Worm (Caenorhabditis elegans) whole organism, L1 larva: ENCODE data around the gene ZK512.2.

Source experiments
- C04F5.9 ChIP-seq: sonication (generic microtip); optimal IDR thresholded peaks from 2 replicates; lab custom pipeline; 2016; ENCODE audit warnings: missing genetic modification characterization, missing compliant biosample characterization
- F16B12.6 ChIP-seq: fragments of 150-350 bp; optimal IDR thresholded peaks from 2 replicates; lab custom pipeline; 2014; ENCODE audit warnings: missing biosample characterization, missing genetic modification characterization
- Y116A8C.19 ChIP-seq: sonication (generic microtip); optimal IDR thresholded peaks from 2 replicates; lab custom pipeline; 2016; ENCODE audit warnings: missing compliant biosample characterization, missing genetic modification characterization, borderline replicate concordance
- aly-2 ChIP-seq: fragments of 150-350 bp; optimal IDR thresholded peaks from 2 replicates; lab custom pipeline; 2014; ENCODE audit warnings: missing biosample characterization, missing genetic modification characterization
- blmp-1 ChIP-seq: fragments of 150-350 bp; optimal IDR thresholded peaks from 2 replicates; lab custom pipeline; 2014; ENCODE audit warnings: missing biosample characterization, missing genetic modification characterization
- ceh-63 ChIP-seq: fragments of 200-800 bp; sonication (Bioruptor generic); optimal IDR thresholded peaks from 2 replicates; lab custom pipeline; 2018; ENCODE audit warnings: mild to moderate bottlenecking, missing genetic modification characterization, missing compliant biosample characterization
- ceh-82 ChIP-seq, 3 experiments: fragments of 150-350 bp in 1 of 3; sonication (generic microtip) in 2 of 3; optimal IDR thresholded peaks; 2 replicates each; lab custom pipeline; 2014 to 2017; ENCODE audit warnings: missing biosample characterization in 3 of 3, missing genetic modification characterization in 3 of 3
- ceh-88 ChIP-seq: fragments of 200-800 bp; sonication (Bioruptor generic); IDR thresholded peaks from 2 replicates; pipeline ENCODE4 v1.3.6; 2022; ENCODE audit warnings: missing genetic modification characterization, missing compliant biosample characterization
- ces-1 ChIP-seq: fragments of 150-350 bp; optimal IDR thresholded peaks from 2 replicates; lab custom pipeline; 2014; ENCODE audit warnings: missing biosample characterization, missing genetic modification reagents, missing genetic modification characterization
- dsc-1 ChIP-seq: sonication (generic microtip); optimal IDR thresholded peaks from 2 replicates; lab custom pipeline; 2016; ENCODE audit warnings: mild to moderate bottlenecking, missing genetic modification characterization, missing compliant biosample characterization
- efl-1 ChIP-seq, 4 experiments: fragments of 150-350 bp; optimal IDR thresholded peaks in 3 of 4; peaks in 1 of 4; 1 replicate in 1 of 4; 2 replicates in 3 of 4; lab custom pipeline; 2014; ENCODE audit warnings: missing biosample characterization in 2 of 4, missing genetic modification characterization in 2 of 4, missing genetic modification reagents in 2 of 4
- egl-27 ChIP-seq, 2 experiments: fragments of 150-350 bp in 1 of 2; sonication (generic microtip); optimal IDR thresholded peaks; 3 replicates each; lab custom pipeline; 2017 to 2018; ENCODE audit warnings: missing biosample characterization in 2 of 2, missing genetic modification characterization in 2 of 2, missing genetic modification reagents in 2 of 2
- elt-2 ChIP-seq: sonication (generic microtip); optimal IDR thresholded peaks from 2 replicates; lab custom pipeline; 2016; ENCODE audit warnings: missing genetic modification characterization, mild to moderate bottlenecking, inconsistent platforms, missing compliant biosample characterization, missing genetic modification reagents
- elt-3 ChIP-seq, 6 experiments: fragments of 150-350 bp in 1 of 6; sonication (generic microtip); optimal IDR thresholded peaks; 2 replicates each; lab custom pipeline; 2017 to 2018; ENCODE audit warnings: missing biosample characterization in 6 of 6, missing genetic modification characterization in 6 of 6, inconsistent platforms in 1 of 6
- ets-5 ChIP-seq: fragments of 200-800 bp; sonication (Bioruptor generic); IDR thresholded peaks from 2 replicates; pipeline ENCODE4 v1.3.6; 2022; ENCODE audit warnings: missing genetic modification characterization, missing compliant biosample characterization
- fkh-10 ChIP-seq: sonication (generic microtip); optimal IDR thresholded peaks from 2 replicates; lab custom pipeline; 2017; ENCODE audit warnings: missing biosample characterization, missing genetic modification reagents, missing genetic modification characterization
- fkh-4 ChIP-seq: sonication (generic microtip); optimal IDR thresholded peaks from 2 replicates; lab custom pipeline; 2016; ENCODE audit warnings: missing compliant biosample characterization, missing genetic modification characterization, borderline replicate concordance
- fkh-8 ChIP-seq: sonication (generic microtip); optimal IDR thresholded peaks from 2 replicates; lab custom pipeline; 2016; ENCODE audit warnings: mild to moderate bottlenecking, missing genetic modification characterization, missing compliant biosample characterization
- fos-1 ChIP-seq: fragments of 150-350 bp; optimal IDR thresholded peaks from 2 replicates; lab custom pipeline; 2014; ENCODE audit warnings: missing biosample characterization, missing genetic modification characterization
- grh-1 ChIP-seq: fragments of 200-800 bp; sonication (Bioruptor generic); IDR thresholded peaks from 2 replicates; pipeline ENCODE4 v1.3.6; 2022; ENCODE audit warnings: missing genetic modification reagents, missing genetic modification characterization, missing compliant biosample characterization
- hlh-17 ChIP-seq: fragments of 200-800 bp; sonication (Bioruptor generic); optimal IDR thresholded peaks from 2 replicates; lab custom pipeline; 2018; ENCODE audit warnings: missing genetic modification characterization, mild to moderate bottlenecking, missing compliant biosample characterization, moderate library complexity, borderline replicate concordance
- hlh-4 ChIP-seq: sonication (generic microtip); optimal IDR thresholded peaks from 2 replicates; lab custom pipeline; 2016; ENCODE audit warnings: mild to moderate bottlenecking, missing genetic modification characterization, missing compliant biosample characterization
- isw-1 ChIP-seq: fragments of 200-800 bp; sonication (Bioruptor generic); IDR thresholded peaks from 2 replicates; pipeline ENCODE4 v1.3.6; 2022; ENCODE audit warnings: missing genetic modification characterization, missing compliant biosample characterization
- lin-14 ChIP-seq: fragments of 200-800 bp; sonication (Bioruptor generic); optimal IDR thresholded peaks from 2 replicates; lab custom pipeline; 2018; ENCODE audit warnings: mild to moderate bottlenecking, missing genetic modification characterization, moderate library complexity, missing compliant biosample characterization
- lin-39 ChIP-seq: fragments of 150-350 bp; optimal IDR thresholded peaks from 2 replicates; lab custom pipeline; 2014; ENCODE audit warnings: missing biosample characterization, missing genetic modification reagents, missing genetic modification characterization
- mab-9 ChIP-seq: fragments of 200-800 bp; sonication (Bioruptor generic); IDR thresholded peaks from 2 replicates; pipeline ENCODE4 v1.3.6; 2022; ENCODE audit warnings: missing genetic modification reagents, missing genetic modification characterization, missing compliant biosample characterization
- mdl-1 ChIP-seq, 2 experiments: fragments of 150-350 bp; optimal IDR thresholded peaks; 2 replicates each; lab custom pipeline; 2014 to 2017; ENCODE audit warnings: missing biosample characterization in 2 of 2, missing genetic modification characterization in 2 of 2, inconsistent platforms in 1 of 2
- nhr-20 ChIP-seq: sonication (generic microtip); optimal IDR thresholded peaks from 2 replicates; lab custom pipeline; 2016; ENCODE audit warnings: mild to moderate bottlenecking, missing genetic modification characterization, missing compliant biosample characterization
- nhr-28 ChIP-seq: fragments of 150-350 bp; optimal IDR thresholded peaks from 2 replicates; lab custom pipeline; 2014; ENCODE audit warnings: missing biosample characterization, missing genetic modification characterization
- nhr-76 ChIP-seq: sonication (generic microtip); optimal IDR thresholded peaks from 2 replicates; lab custom pipeline; 2017; ENCODE audit warnings: missing biosample characterization, missing genetic modification characterization
- nhr-77 ChIP-seq: fragments of 150-350 bp; optimal IDR thresholded peaks from 2 replicates; lab custom pipeline; 2014; ENCODE audit warnings: missing biosample characterization, missing genetic modification characterization
- nhr-85 ChIP-seq: sonication (generic microtip); peaks from one replicate; lab custom pipeline; 2016; ENCODE audit warnings: missing genetic modification characterization, inconsistent platforms, missing compliant biosample characterization
- nhr-90 ChIP-seq: sonication (generic microtip); optimal IDR thresholded peaks from 2 replicates; lab custom pipeline; 2016; ENCODE audit warnings: mild to moderate bottlenecking, missing genetic modification characterization, missing compliant biosample characterization; ENCODE audit not compliant: poor library complexity
- pag-3 ChIP-seq: sonication (generic microtip); optimal IDR thresholded peaks from 2 replicates; lab custom pipeline; 2017; ENCODE audit warnings: missing genetic modification characterization, mild to moderate bottlenecking, missing compliant biosample characterization, antibody characterized with exemption, borderline replicate concordance; ENCODE audit not compliant: insufficient read depth
- pax-3 ChIP-seq: fragments of 200-800 bp; sonication (Bioruptor generic); optimal IDR thresholded peaks from 2 replicates; lab custom pipeline; 2018; ENCODE audit warnings: mild to moderate bottlenecking, missing genetic modification characterization, moderate library complexity, missing compliant biosample characterization
- rnt-1 ChIP-seq: sonication (generic microtip); optimal IDR thresholded peaks from 2 replicates; lab custom pipeline; 2016; ENCODE audit warnings: mild to moderate bottlenecking, missing genetic modification characterization, moderate library complexity, missing compliant biosample characterization
- skn-1 ChIP-seq: fragments of 150-350 bp; optimal IDR thresholded peaks from 2 replicates; lab custom pipeline; 2014; ENCODE audit warnings: missing biosample characterization, missing genetic modification characterization
- snu-23 ChIP-seq: sonication (generic microtip); optimal IDR thresholded peaks from 2 replicates; lab custom pipeline; 2016; ENCODE audit warnings: missing genetic modification characterization, missing compliant biosample characterization
- sox-4 ChIP-seq: sonication (generic microtip); optimal IDR thresholded peaks from 2 replicates; lab custom pipeline; 2016; ENCODE audit warnings: missing genetic modification characterization, missing compliant biosample characterization
- sptf-1 ChIP-seq: fragments of 150-350 bp; optimal IDR thresholded peaks from 2 replicates; lab custom pipeline; 2014; ENCODE audit warnings: missing biosample characterization, missing genetic modification characterization
- sup-37 ChIP-seq: fragments of 200-800 bp; sonication (Bioruptor generic); optimal IDR thresholded peaks from 2 replicates; lab custom pipeline; 2018; ENCODE audit warnings: mild to moderate bottlenecking, missing genetic modification characterization, missing compliant biosample characterization
- swsn-7 ChIP-seq: sonication (generic microtip); optimal IDR thresholded peaks from 2 replicates; lab custom pipeline; 2016; ENCODE audit warnings: missing genetic modification characterization, missing compliant biosample characterization
- unc-62 ChIP-seq: fragments of 150-350 bp; optimal IDR thresholded peaks from 2 replicates; lab custom pipeline; 2014; ENCODE audit warnings: missing biosample characterization, missing genetic modification reagents, missing genetic modification characterization
- unc-98 ChIP-seq: fragments of 200-800 bp; sonication (Bioruptor generic); IDR thresholded peaks from 2 replicates; pipeline ENCODE4 v1.3.6; 2022; ENCODE audit warnings: missing genetic modification characterization, missing compliant biosample characterization
- xbp-1 ChIP-seq: sonication (generic microtip); optimal IDR thresholded peaks from 2 replicates; lab custom pipeline; 2016; ENCODE audit warnings: missing genetic modification characterization, missing compliant biosample characterization
- zag-1 ChIP-seq: fragments of 150-350 bp; optimal IDR thresholded peaks from 2 replicates; lab custom pipeline; 2014; ENCODE audit warnings: missing biosample characterization, missing genetic modification characterization
- ztf-4 ChIP-seq: fragments of 150-350 bp; optimal IDR thresholded peaks from 2 replicates; lab custom pipeline; 2014; ENCODE audit warnings: missing biosample characterization, missing genetic modification characterization

The ZK512.2 gene

ce11 chrIII:9109172-9109571 is 35.4 kb downstream of the ZK512.2 start, which contains the start of gene cya-1:
Gene cya-1, minus strand, starts transcription at chrIII:9109272.
- TF ChIP-seq xbp-1 (no peak), unc-98 (GFP tag; lab: Robert Waterston, UW) (no peak), hlh-4 (tag; lab: Kevin White, UChicago) (no peak), nhr-20 (tag; lab: Kevin White, UChicago) (no peak), dsc-1 (no peak), snu-23 (no peak), F16B12.6 (no peak), egl-27 (tag; optimal IDR thresholded peaks at IDR 0.05; lab: Kevin White, UChicago) (no peak), nhr-90 (tag; lab: Kevin White, UChicago) (no peak), skn-1 (no peak), nhr-76 (tag; lab: Kevin White, UChicago) (no peak), fos-1 (no peak), nhr-28 (tag; lab: Kevin White, UChicago) (no peak), blmp-1 (tag; lab: Kevin White, UChicago) (no peak), mab-9 (no peak), ceh-88 (GFP tag; lab: Robert Waterston, UW) (no peak), elt-2 (tag; lab: Kevin White, UChicago) (no peak), swsn-7 (no peak), mdl-1 (tag; optimal IDR thresholded peaks at IDR 0.05; lab: Kevin White, UChicago) (no peak), C04F5.9 (tag; lab: Kevin White, UChicago) (no peak)
- TF ChIP-seq, all 84 proteins: peak for 0

ce11 chrIII:9105653-9106052 is 38.9 kb downstream of the ZK512.2 start:
- peak; percentile 6 for TF ChIP-seq lin-14 (GFP tag; lab: Kevin White, UChicago)
- peak; percentile 55 for TF ChIP-seq nhr-85 (tag; lab: Kevin White, UChicago)
- no peak for TF ChIP-seq mdl-1 (tag; optimal IDR thresholded peaks at IDR 0.05; lab: Kevin White, UChicago)
- peak in 1 of 6 experiments; percentile 61 for TF ChIP-seq elt-3 (tag; optimal IDR thresholded peaks at IDR 0.05; lab: Kevin White, UChicago)
- no peak for TF ChIP-seq snu-23
- peak; percentile 51 for TF ChIP-seq blmp-1 (tag; lab: Kevin White, UChicago)

- TF ChIP-seq sox-4 (tag; lab: Kevin White, UChicago) (no peak), sup-37 (GFP tag; lab: Kevin White, UChicago) (no peak), aly-2 (no peak), nhr-77 (tag; lab: Kevin White, UChicago) (peak; percentile 8), fkh-8 (tag; lab: Kevin White, UChicago) (no peak), rnt-1 (peak; percentile 62), elt-3 (tag; optimal IDR thresholded peaks at IDR 0.05; lab: Kevin White, UChicago) (no peak), snu-23 (peak; percentile 62), swsn-7 (no peak), xbp-1 (peak; percentile 18), dsc-1 (no peak), grh-1 (peak; percentile 43; the same call in 1 of the 2 replicates), mab-9 (no peak), fkh-10 (no peak), nhr-28 (tag; lab: Kevin White, UChicago) (no peak), efl-1 (optimal IDR thresholded peaks at IDR 0.05; lab: Kevin White, UChicago) (peak; percentile 31 to 50), efl-1 (GFP tag; optimal IDR thresholded peaks at IDR 0.05 in 1 of 2; lab: Kevin White, UChicago) (peak; percentile 12 to 94), unc-62 (GFP tag; lab: Kevin White, UChicago) (no peak), fkh-4 (tag; lab: Kevin White, UChicago) (no peak), ceh-63 (no peak), hlh-17 (GFP tag; lab: Kevin White, UChicago) (no peak), lin-39 (tag; lab: Kevin White, UChicago) (no peak), ztf-4 (no peak), isw-1 (GFP tag; lab: Robert Waterston, UW) (no peak), C04F5.9 (tag; lab: Kevin White, UChicago) (no peak), sptf-1 (no peak), ceh-82 (tag; optimal IDR thresholded peaks at IDR 0.05; lab: Kevin White, UChicago) (peak in 1 of 3 experiments; percentile 39), elt-2 (tag; lab: Kevin White, UChicago) (no peak), pag-3 (no peak), ets-5 (GFP tag; lab: Robert Waterston, UW) (no peak), Y116A8C.19 (no peak), nhr-20 (tag; lab: Kevin White, UChicago) (peak; percentile 48), pax-3 (tag; lab: Kevin White, UChicago) (no peak), zag-1 (tag; lab: Kevin White, UChicago) (no peak), ces-1 (GFP tag; lab: Kevin White, UChicago) (no peak), egl-27 (tag; optimal IDR thresholded peaks at IDR 0.05; lab: Kevin White, UChicago) (no peak)
These were observed 40.5 kb downstream of the ZK512.2 start for ce11 chrIII:9104060-9104459.
